Fruit fly (Drosophila melanogaster): ENCODE results near the gene Ir21a.

- TF ChIP-seq CG8478 (optimal IDR thresholded peaks at IDR 0.05), result no peak
- no peak for TF ChIP-seq CTCF (optimal IDR thresholded peaks at IDR 0.05)
These were observed 31.9 kb upstream of the Ir21a start for dm6 chr2L:56865-57264.

Data from S2 (cell line).